Fruit fly (Drosophila melanogaster) whole organism: ENCODE measurements around the gene CG7208.

ENCODE experiments used
- CG8478 ChIP-seq: fragments of >200 bp; optimal IDR thresholded peaks from 2 replicates; lab custom pipeline; 2018; ENCODE audit warnings: inconsistent platforms
- Dll ChIP-seq: fragments of >200 bp; optimal IDR thresholded peaks from 2 replicates; lab custom pipeline; 2017
- EcR ChIP-seq, 2 experiments: fragments of >200 bp; optimal IDR thresholded peaks; 2 replicates each; lab custom pipeline; 2017; ENCODE audit warnings: missing biosample characterization in 2 of 2, missing genetic modification characterization in 2 of 2, missing genetic modification reagents in 2 of 2
- pan ChIP-seq: fragments of >200 bp; optimal IDR thresholded peaks from 2 replicates; lab custom pipeline; 2017
- psq ChIP-seq: fragments of >200 bp; optimal IDR thresholded peaks from 2 replicates; lab custom pipeline; 2017
- usp ChIP-seq: fragments of >200 bp; optimal IDR thresholded peaks from 2 replicates; lab custom pipeline; 2017; ENCODE audit warnings: missing biosample characterization, missing genetic modification characterization, mixed read lengths

Gene CG7208

dm6 chr3R:18183244-18183643, 2.3 kb downstream of the CG7208 start, which contains the start of gene cdm:
cdm (minus strand) TSS chr3R:18183479.
- TF ChIP-seq CG8478 (lab: Kevin White, UChicago) (no peak), usp (GFP tag; lab: Kevin White, UChicago) (no peak), pan (lab: Kevin White, UChicago) (no peak), psq (no peak), EcR (GFP tag; optimal IDR thresholded peaks at IDR 0.05; lab: Kevin White, UChicago) (no peak), Dll (no peak)

- no peak for TF ChIP-seq psq
- no peak for TF ChIP-seq usp (GFP tag; lab: Kevin White, UChicago)
- TF ChIP-seq CG8478 (lab: Kevin White, UChicago), result no peak
- no peak for TF ChIP-seq pan (lab: Kevin White, UChicago)
- TF ChIP-seq Dll, result no peak
- no peak for TF ChIP-seq EcR (GFP tag; optimal IDR thresholded peaks at IDR 0.05; lab: Kevin White, UChicago)
Measured at dm6 chr3R:18171983-18172967, 13.2 kb downstream of the CG7208 start.

- TF ChIP-seq Dll, result no peak
- TF ChIP-seq EcR (GFP tag; optimal IDR thresholded peaks at IDR 0.05; lab: Kevin White, UChicago), result no peak
- no peak for TF ChIP-seq pan (lab: Kevin White, UChicago)
- no peak for TF ChIP-seq CG8478 (lab: Kevin White, UChicago)
- no peak for TF ChIP-seq usp (GFP tag; lab: Kevin White, UChicago)
- TF ChIP-seq psq, result no peak
Measured at dm6 chr3R:18169982-18170531, 15.5 kb downstream of the CG7208 start.

DNA sequence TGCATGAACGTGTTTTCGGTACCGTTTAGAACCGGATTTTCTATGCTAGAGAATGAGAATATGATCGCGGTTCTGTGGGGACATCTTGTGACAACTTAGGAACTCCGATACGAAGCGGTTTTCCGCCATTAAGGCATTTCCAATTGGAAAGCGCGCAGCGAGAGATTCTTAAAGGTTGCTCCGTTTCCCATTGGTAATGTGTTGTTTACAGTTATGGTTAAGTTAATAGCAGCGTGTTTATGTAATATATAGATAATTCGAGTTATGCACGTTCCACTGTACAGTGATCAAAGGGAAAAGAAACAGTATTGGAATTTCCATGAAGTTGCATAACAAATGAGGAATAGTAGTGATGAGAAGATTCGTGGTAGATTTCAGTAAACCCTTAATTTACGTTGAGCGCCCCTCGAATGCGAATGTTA, 16.6 kb downstream of the CG7208 start:
- TF ChIP-seq pan (lab: Kevin White, UChicago) (no peak), Dll (no peak), EcR (GFP tag; optimal IDR thresholded peaks at IDR 0.05; lab: Kevin White, UChicago) (no peak), CG8478 (lab: Kevin White, UChicago) (no peak), psq (no peak), usp (GFP tag; lab: Kevin White, UChicago) (no peak)

DNA sequence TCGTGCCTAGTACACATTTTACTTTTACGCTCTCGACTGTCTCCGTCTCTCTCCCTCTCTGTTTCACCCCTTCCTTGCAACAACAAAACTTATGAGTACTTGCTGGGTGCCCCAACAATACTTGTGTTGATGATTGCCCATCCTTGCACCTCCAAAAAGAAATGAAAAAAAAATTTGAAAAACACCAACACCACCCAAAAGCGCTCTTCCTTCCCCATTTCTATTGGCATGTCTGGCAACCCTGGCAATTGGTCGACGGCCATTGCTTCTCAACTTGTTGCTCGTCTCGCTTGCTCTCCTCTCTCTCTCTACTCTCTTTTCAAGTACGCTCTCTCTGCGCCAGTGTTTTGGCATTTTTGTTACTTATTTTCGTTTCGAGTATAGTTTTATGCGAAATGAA, 17.1 kb downstream of the CG7208 start:
- TF ChIP-seq EcR (GFP tag; optimal IDR thresholded peaks at IDR 0.05; lab: Kevin White, UChicago) (no peak), pan (lab: Kevin White, UChicago) (no peak), Dll (peak; percentile 96), CG8478 (lab: Kevin White, UChicago) (no peak), usp (GFP tag; lab: Kevin White, UChicago) (no peak)

DNA sequence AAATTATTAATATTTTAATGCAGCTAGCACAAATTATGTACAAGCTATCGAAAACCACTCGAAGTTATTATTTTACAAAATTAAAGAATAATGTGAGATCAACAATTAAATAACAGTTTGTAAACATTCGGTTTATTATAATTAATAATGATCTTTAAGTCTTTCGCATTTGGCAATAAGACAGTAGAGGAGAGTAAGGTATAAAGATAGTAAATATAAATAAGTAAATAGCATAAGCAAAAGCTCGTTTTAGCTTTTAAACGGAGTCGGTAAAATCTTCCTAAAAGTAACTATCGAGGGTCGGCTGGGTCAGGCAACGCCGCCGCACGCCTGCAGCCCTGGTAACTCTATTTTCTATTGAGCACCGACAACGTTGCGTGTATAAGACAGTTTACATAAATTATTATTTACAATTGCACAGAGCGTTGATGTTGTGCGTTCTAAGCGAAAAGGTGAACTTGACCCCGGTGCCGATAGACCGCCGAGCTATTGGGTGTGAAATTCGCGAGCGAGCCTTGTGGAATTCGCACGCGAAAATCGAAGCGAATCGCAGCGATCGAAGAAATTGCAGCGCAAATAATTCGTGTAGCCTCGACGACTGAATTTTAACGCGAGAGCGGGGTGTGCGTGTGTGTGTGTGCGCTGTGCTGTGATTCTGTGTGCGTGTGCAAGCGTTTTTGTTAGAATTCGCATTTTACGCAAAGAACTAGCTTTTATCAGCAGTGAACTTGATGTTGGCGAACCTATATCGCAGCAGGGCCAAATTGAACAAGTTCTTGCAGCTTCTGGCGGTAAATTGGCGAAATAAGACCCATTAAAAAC, 17.9 kb downstream of the CG7208 start, which contains the start of gene wrd:
Gene wrd, plus strand, starts transcription at position 342 of the 822 bp plus-strand sequence.
- no peak for TF ChIP-seq psq
- no peak for TF ChIP-seq Dll
- TF ChIP-seq CG8478 (lab: Kevin White, UChicago), result no peak
- TF ChIP-seq EcR (GFP tag; optimal IDR thresholded peaks at IDR 0.05; lab: Kevin White, UChicago), result no peak
- no peak for TF ChIP-seq pan (lab: Kevin White, UChicago)
- TF ChIP-seq usp (GFP tag; lab: Kevin White, UChicago), result no peak

- TF ChIP-seq psq (no peak), EcR (GFP tag; optimal IDR thresholded peaks at IDR 0.05; lab: Kevin White, UChicago) (no peak), Dll (no peak), usp (GFP tag; lab: Kevin White, UChicago) (no peak), pan (lab: Kevin White, UChicago) (no peak), CG8478 (lab: Kevin White, UChicago) (no peak)
Measured at dm6 chr3R:18167173-18167415, 18.4 kb downstream of the CG7208 start, which contains the start of the genes CG7215 and Prx5. CG7215 (minus strand) TSS chr3R:18167273. Prx5 (minus strand) TSS chr3R:18167273.

DNA sequence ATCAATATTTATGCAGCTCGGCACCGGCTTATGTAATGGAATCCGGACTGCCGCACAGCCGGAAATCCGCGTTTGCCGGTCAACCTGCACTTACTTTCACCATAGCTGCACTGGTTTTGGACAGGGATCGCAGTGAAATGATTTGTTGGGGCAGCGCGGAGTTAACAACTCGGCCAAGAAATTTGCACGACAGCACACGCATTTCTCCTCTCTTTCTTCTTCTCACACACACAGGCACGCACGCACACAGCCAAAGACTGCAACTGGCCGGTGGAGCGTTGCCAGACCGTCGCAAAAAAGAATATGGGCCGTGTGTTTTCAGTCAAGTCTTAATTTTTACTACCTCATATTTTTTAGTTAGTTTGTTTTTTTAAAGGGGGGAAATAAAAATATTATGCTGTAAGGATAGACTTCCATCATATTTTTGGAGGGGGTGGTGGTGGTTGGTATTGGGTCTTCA, 19.2 kb downstream of the CG7208 start:
- no peak for TF ChIP-seq Dll
- TF ChIP-seq CG8478 (lab: Kevin White, UChicago), result no peak
- no peak for TF ChIP-seq usp (GFP tag; lab: Kevin White, UChicago)
- TF ChIP-seq psq, result no peak
- no peak for TF ChIP-seq EcR (GFP tag; optimal IDR thresholded peaks at IDR 0.05; lab: Kevin White, UChicago)
- TF ChIP-seq pan (lab: Kevin White, UChicago), result no peak

DNA sequence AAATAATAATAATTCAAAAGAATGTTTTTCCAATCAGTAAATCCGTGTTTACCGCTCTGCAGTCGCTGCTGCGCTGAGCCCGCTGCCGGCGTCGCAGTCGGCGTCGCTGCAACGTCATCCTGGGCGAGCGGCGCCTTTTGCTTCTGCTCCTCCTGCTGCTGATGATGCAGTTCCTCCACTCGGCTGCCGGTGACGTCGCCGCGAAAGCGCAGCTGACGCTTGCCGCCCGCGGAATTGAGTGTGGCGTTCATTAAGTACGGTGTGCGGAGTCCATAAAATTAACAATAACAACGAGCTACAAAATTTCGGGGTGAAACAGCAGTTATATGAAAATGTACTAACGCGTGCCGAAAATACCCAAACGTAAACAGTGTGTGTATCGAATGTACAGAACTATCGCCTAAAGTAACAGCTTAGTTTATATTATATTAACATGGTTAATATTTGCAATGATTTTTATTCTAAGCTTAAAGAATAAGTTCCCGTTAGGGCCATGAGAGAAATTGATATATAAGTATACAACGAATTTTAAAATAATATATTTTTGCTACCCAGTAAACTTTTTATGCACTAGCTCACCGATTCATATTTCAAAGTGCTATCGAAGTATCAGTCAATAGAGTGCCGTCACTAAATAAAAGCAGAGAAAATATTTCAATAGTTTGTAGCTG, 21.3 kb downstream of the CG7208 start, which contains the start of the genes CG7218 and Cbp20:
Gene CG7218, minus strand, starts transcription at position 346 of the 671 bp plus-strand sequence.
Gene Cbp20, plus strand, starts transcription at position 610 of the 671 bp plus-strand sequence.
- no peak for TF ChIP-seq CG8478 (lab: Kevin White, UChicago)
- TF ChIP-seq EcR (GFP tag; optimal IDR thresholded peaks at IDR 0.05; lab: Kevin White, UChicago), result no peak
- no peak for TF ChIP-seq usp (GFP tag; lab: Kevin White, UChicago)
- no peak for TF ChIP-seq psq
- TF ChIP-seq pan (lab: Kevin White, UChicago), result no peak
- no peak for TF ChIP-seq Dll

DNA sequence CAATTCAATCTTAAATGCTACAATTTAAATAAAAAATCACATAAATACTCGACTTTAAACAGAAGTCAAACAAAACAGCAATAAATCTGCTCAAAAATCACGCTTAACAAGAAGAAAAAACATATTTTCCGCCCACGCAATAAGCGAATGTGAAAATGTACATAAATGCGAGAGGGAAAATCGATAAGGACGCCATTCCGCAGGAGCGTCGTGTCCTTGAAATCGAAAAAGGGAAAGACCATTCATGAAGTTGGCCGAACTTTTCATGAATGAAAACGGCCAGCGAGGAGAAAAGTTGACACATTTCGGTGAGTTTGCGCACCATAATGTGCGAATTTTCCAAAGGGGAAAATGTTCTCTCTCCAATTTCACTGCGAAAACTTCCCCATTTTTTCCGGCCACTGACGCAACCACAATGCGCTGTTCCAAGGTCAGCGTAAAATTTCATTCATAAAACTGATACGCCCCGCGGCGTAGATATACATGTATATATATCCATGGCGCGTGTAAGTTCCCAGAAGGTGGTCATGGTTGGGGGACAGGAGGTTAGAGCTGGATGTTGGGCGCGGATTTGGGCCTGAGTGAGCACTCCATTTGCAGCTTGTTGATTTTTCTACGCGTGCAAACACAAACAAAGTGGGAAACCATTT, 25.2 kb downstream of the CG7208 start:
- no peak for TF ChIP-seq usp (GFP tag; lab: Kevin White, UChicago)
- no peak for TF ChIP-seq CG8478 (lab: Kevin White, UChicago)
- TF ChIP-seq psq, result no peak
- no peak for TF ChIP-seq Dll
- TF ChIP-seq pan (lab: Kevin White, UChicago), result no peak
- no peak for TF ChIP-seq EcR (GFP tag; optimal IDR thresholded peaks at IDR 0.05; lab: Kevin White, UChicago)
